Fruit fly (Drosophila melanogaster) whole organism, embryonic: ENCODE results near the gene Sec22.

Experiments used
- Awh ChIP-seq: fragments of 200-800 bp; sonication (Bioruptor generic); IDR thresholded peaks from 2 replicates; pipeline ENCODE4, ENCODE4 v1.3.6; 2022; ENCODE audit warnings: missing biosample characterization, missing genetic modification characterization
- CG10431 ChIP-seq: fragments of 200-800 bp; sonication (Bioruptor generic); optimal IDR thresholded peaks from 3 replicates; lab custom pipeline; 2018; ENCODE audit warnings: missing biosample characterization, mild to moderate bottlenecking, missing genetic modification characterization
- CG10654 ChIP-seq: fragments of 200-800 bp; sonication (Bioruptor generic); optimal IDR thresholded peaks from 2 replicates; lab custom pipeline; 2016; ENCODE audit warnings: missing biosample characterization, missing genetic modification characterization
- CG10979 ChIP-seq: fragments of 200-800 bp; sonication (Bioruptor generic); optimal IDR thresholded peaks from 2 replicates; lab custom pipeline; 2018; ENCODE audit warnings: missing biosample characterization, mild to moderate bottlenecking, missing genetic modification characterization, moderate library complexity
- CG11695 ChIP-seq: fragments of 200-800 bp; sonication (Bioruptor generic); IDR thresholded peaks from 3 replicates; pipeline ENCODE4 v1.3.6; 2022; ENCODE audit warnings: missing biosample characterization, missing genetic modification characterization
- CG12659 ChIP-seq: fragments of 200-800 bp; sonication (Bioruptor generic); optimal IDR thresholded peaks from 3 replicates; lab custom pipeline; 2017; ENCODE audit warnings: mild to moderate bottlenecking, missing biosample characterization, missing genetic modification reagents, missing genetic modification characterization
- CG14710 ChIP-seq: fragments of 200-800 bp; sonication (Bioruptor generic); optimal IDR thresholded peaks from 3 replicates; lab custom pipeline; 2019; ENCODE audit warnings: missing biosample characterization, mild to moderate bottlenecking, missing genetic modification characterization, moderate library complexity
- CG15514 ChIP-seq: fragments of 200-800 bp; sonication (Bioruptor generic); optimal IDR thresholded peaks from 3 replicates; lab custom pipeline; 2017; ENCODE audit warnings: missing biosample characterization, missing genetic modification characterization, mild to moderate bottlenecking, moderate library complexity, missing genetic modification reagents
- CG1603 ChIP-seq: fragments of 200-800 bp; sonication (Bioruptor generic); optimal IDR thresholded peaks from 2 replicates; lab custom pipeline; 2019; ENCODE audit warnings: missing biosample characterization, mild to moderate bottlenecking, missing genetic modification characterization, moderate library complexity
- CG16813 ChIP-seq: fragments of 200-800 bp; sonication (Bioruptor generic); IDR thresholded peaks from 3 replicates; pipeline ENCODE4 v1.3.6; 2022; ENCODE audit warnings: missing biosample characterization, missing genetic modification characterization; ENCODE audit not compliant: partially characterized antibody
- CG30431 ChIP-seq: fragments of 200-800 bp; sonication (Bioruptor generic); optimal IDR thresholded peaks from 2 replicates; lab custom pipeline; 2017; ENCODE audit warnings: missing biosample characterization, missing genetic modification characterization
- CG32532 ChIP-seq: fragments of 200-800 bp; sonication (Bioruptor generic); IDR thresholded peaks from 2 replicates; pipeline ENCODE4 v1.3.6; 2022; ENCODE audit warnings: missing biosample characterization, missing genetic modification characterization
- CG3407 ChIP-seq: fragments of 200-800 bp; sonication (Bioruptor generic); optimal IDR thresholded peaks from 2 replicates; lab custom pipeline; 2018; ENCODE audit warnings: missing biosample characterization, mild to moderate bottlenecking, missing genetic modification characterization
- CG34376 ChIP-seq: fragments of 200-800 bp; sonication (Bioruptor generic); optimal IDR thresholded peaks from 2 replicates; lab custom pipeline; 2018; ENCODE audit warnings: missing biosample characterization, mild to moderate bottlenecking, missing genetic modification characterization
- CG34422 ChIP-seq: fragments of 200-800 bp; sonication (Bioruptor generic); IDR thresholded peaks from 3 replicates; pipeline ENCODE4 v1.3.6; 2022; ENCODE audit warnings: missing biosample characterization, missing genetic modification characterization
- CG4404 ChIP-seq: fragments of 200-800 bp; sonication (Bioruptor generic); IDR thresholded peaks from 2 replicates; pipeline ENCODE4 v1.3.6; 2022; ENCODE audit warnings: missing biosample characterization, missing genetic modification characterization
- CG9932 ChIP-seq: fragments of 200-800 bp; sonication (Bioruptor generic); IDR thresholded peaks from 2 replicates; pipeline ENCODE4 v1.3.6; 2022; ENCODE audit warnings: missing biosample characterization, missing genetic modification characterization
- Ets97D ChIP-seq: fragments of 200-800 bp; sonication (Bioruptor generic); optimal IDR thresholded peaks from 3 replicates; lab custom pipeline; 2016; ENCODE audit warnings: missing biosample characterization, missing genetic modification characterization
- Fer1 ChIP-seq: fragments of 200-800 bp; sonication (Bioruptor generic); optimal IDR thresholded peaks from 2 replicates; lab custom pipeline; 2017; ENCODE audit warnings: missing biosample characterization, mild to moderate bottlenecking, missing genetic modification characterization
- Hand ChIP-seq: fragments of 200-800 bp; sonication (Bioruptor generic); optimal IDR thresholded peaks from 2 replicates; lab custom pipeline; 2017; ENCODE audit warnings: mild to moderate bottlenecking, missing biosample characterization, missing genetic modification reagents, missing genetic modification characterization
- Opbp ChIP-seq: fragments of 200-800 bp; sonication (Bioruptor generic); IDR thresholded peaks from 3 replicates; pipeline ENCODE4 v1.3.6; 2022; ENCODE audit warnings: missing biosample characterization, missing genetic modification characterization; ENCODE audit not compliant: partially characterized antibody
- Pdp1 ChIP-seq, 2 experiments: fragments of 200-800 bp; sonication (Bioruptor generic); optimal IDR thresholded peaks; 3 replicates each; lab custom pipeline; 2016; ENCODE audit warnings: missing biosample characterization in 2 of 2, missing genetic modification characterization in 2 of 2, mild to moderate bottlenecking in 1 of 2, moderate library complexity in 1 of 2
- Ptx1 ChIP-seq: fragments of 200-800 bp; sonication (Bioruptor generic); IDR thresholded peaks from 2 replicates; pipeline ENCODE4 v1.3.6; 2022; ENCODE audit warnings: missing biosample characterization, missing genetic modification characterization
- Side ChIP-seq: fragments of 200-800 bp; sonication (Bioruptor generic); optimal IDR thresholded peaks from 2 replicates; lab custom pipeline; 2016; ENCODE audit warnings: missing biosample characterization, missing genetic modification characterization
- Sin3A ChIP-seq: fragments of >200 bp; optimal IDR thresholded peaks from 2 replicates; lab custom pipeline; 2018
- TFAM ChIP-seq: fragments of 200-800 bp; sonication (Bioruptor generic); optimal IDR thresholded peaks from 2 replicates; lab custom pipeline; 2017; ENCODE audit warnings: missing biosample characterization, missing genetic modification characterization, inconsistent platforms
- Tbp ChIP-seq: fragments of >200 bp; optimal IDR thresholded peaks from 2 replicates; lab custom pipeline; 2018; ENCODE audit warnings: missing biosample characterization, missing genetic modification characterization
- Xrp1 ChIP-seq: fragments of 200-800 bp; sonication (Bioruptor generic); IDR thresholded peaks from 2 replicates; pipeline ENCODE4 v1.3.6; 2022; ENCODE audit warnings: missing biosample characterization, missing genetic modification characterization
- YL-1 ChIP-seq: fragments of 200-800 bp; sonication (Bioruptor generic); optimal IDR thresholded peaks from 3 replicates; lab custom pipeline; 2017; ENCODE audit warnings: missing biosample characterization, mild to moderate bottlenecking, missing genetic modification characterization
- az2 ChIP-seq: fragments of 200-800 bp; sonication (Bioruptor generic); optimal IDR thresholded peaks from 3 replicates; lab custom pipeline; 2016; ENCODE audit warnings: missing biosample characterization, missing genetic modification characterization
- bbx ChIP-seq: fragments of 200-800 bp; sonication (Bioruptor generic); IDR thresholded peaks from 2 replicates; pipeline ENCODE4 v1.3.6; 2022; ENCODE audit warnings: missing biosample characterization, missing genetic modification characterization; ENCODE audit not compliant: partially characterized antibody
- cad ChIP-seq: fragments of >200 bp; optimal IDR thresholded peaks from 2 replicates; lab custom pipeline; 2017; ENCODE audit warnings: missing biosample characterization, missing genetic modification characterization
- cato ChIP-seq: fragments of 200-800 bp; sonication (Bioruptor generic); optimal IDR thresholded peaks from 2 replicates; lab custom pipeline; 2016; ENCODE audit warnings: missing biosample characterization, missing genetic modification characterization, borderline replicate concordance
- cwo ChIP-seq: fragments of 200-800 bp; sonication (Bioruptor generic); optimal IDR thresholded peaks from 3 replicates; lab custom pipeline; 2017; ENCODE audit warnings: missing biosample characterization, missing genetic modification characterization, mild to moderate bottlenecking, moderate library complexity, missing genetic modification reagents
- dimm ChIP-seq: fragments of 200-800 bp; sonication (Bioruptor generic); IDR thresholded peaks from 2 replicates; pipeline ENCODE4 v1.3.6; 2022; ENCODE audit warnings: missing biosample characterization, missing genetic modification characterization
- esg ChIP-seq: fragments of 200-800 bp; sonication (Bioruptor generic); conservative IDR thresholded peaks from 2 replicates; pipeline ENCODE4 v1.3.6; 2022; ENCODE audit warnings: missing biosample characterization, missing genetic modification characterization
- grau ChIP-seq: fragments of 200-800 bp; optimal IDR thresholded peaks from 3 replicates; lab custom pipeline; 2019; ENCODE audit warnings: missing biosample characterization, mild to moderate bottlenecking, missing genetic modification characterization, moderate library complexity
- ham ChIP-seq: fragments of 200-800 bp; sonication (Bioruptor generic); IDR thresholded peaks from 2 replicates; pipeline ENCODE4 v1.3.6; 2022; ENCODE audit warnings: missing biosample characterization, missing genetic modification characterization
- hkb ChIP-seq, 2 experiments: fragments of 200-800 bp in 1 of 2; fragments of >200 bp in 1 of 2; sonication (Bioruptor generic) in 1 of 2; IDR thresholded peaks in 1 of 2; optimal IDR thresholded peaks in 1 of 2; 2 replicates each; pipeline versions ENCODE4 v1.3.6 to Lab custom; 2017 to 2022; ENCODE audit warnings: missing biosample characterization in 1 of 2, missing genetic modification characterization in 1 of 2
- kah ChIP-seq: fragments of 200-800 bp; sonication (Bioruptor generic); optimal IDR thresholded peaks from 2 replicates; lab custom pipeline; 2018; ENCODE audit warnings: missing biosample characterization, mild to moderate bottlenecking, missing genetic modification characterization
- lola ChIP-seq, 3 experiments: fragments of >200 bp in 2 of 3; fragments of 200-800 bp in 1 of 3; sonication (Bioruptor generic) in 1 of 3; optimal IDR thresholded peaks; 2 replicates each; lab custom pipeline; 2017 to 2019; ENCODE audit warnings: missing biosample characterization in 3 of 3, missing genetic modification characterization in 3 of 3, mild to moderate bottlenecking in 1 of 3, moderate library complexity in 1 of 3
- mirr ChIP-seq: fragments of 200-800 bp; sonication (Bioruptor generic); optimal IDR thresholded peaks from 3 replicates; lab custom pipeline; 2018; ENCODE audit warnings: missing biosample characterization, mild to moderate bottlenecking, missing genetic modification characterization
- nau ChIP-seq: fragments of 200-800 bp; sonication (Bioruptor generic); optimal IDR thresholded peaks from 3 replicates; lab custom pipeline; 2017; ENCODE audit warnings: missing biosample characterization, mild to moderate bottlenecking, missing genetic modification characterization, missing genetic modification reagents
- peb ChIP-seq: fragments of 200-800 bp; sonication (Bioruptor generic); IDR thresholded peaks from 2 replicates; pipeline ENCODE4 v1.3.6; 2022; ENCODE audit warnings: missing biosample characterization, missing genetic modification characterization
- sd ChIP-seq: fragments of 200-800 bp; sonication (Bioruptor generic); optimal IDR thresholded peaks from 3 replicates; lab custom pipeline; 2018; ENCODE audit warnings: missing biosample characterization, mild to moderate bottlenecking, missing genetic modification characterization, moderate library complexity
- sisA ChIP-seq: fragments of 200-800 bp; sonication (Bioruptor generic); IDR thresholded peaks from 2 replicates; pipeline ENCODE4 v1.3.6; 2022; ENCODE audit warnings: missing biosample characterization, missing genetic modification characterization
- sob ChIP-seq: fragments of 200-800 bp; sonication (Bioruptor generic); IDR thresholded peaks from 2 replicates; pipeline ENCODE4 v1.3.6; 2022; ENCODE audit warnings: missing biosample characterization, missing genetic modification characterization
- tx ChIP-seq: fragments of 200-800 bp; sonication (Bioruptor generic); optimal IDR thresholded peaks from 2 replicates; lab custom pipeline; 2016; ENCODE audit warnings: missing biosample characterization, missing genetic modification characterization
- usp ChIP-seq: fragments of >200 bp; optimal IDR thresholded peaks from 2 replicates; lab custom pipeline; 2017; ENCODE audit warnings: missing biosample characterization, missing genetic modification characterization
- vvl ChIP-seq: fragments of 200-800 bp; sonication (Bioruptor generic); IDR thresholded peaks from 2 replicates; pipeline ENCODE4 v1.3.6; 2022; ENCODE audit warnings: missing biosample characterization, missing genetic modification characterization

The Sec22 gene

dm6 chrX:796397-796989, 9.4 kb upstream of the Sec22 start (continued):
- peak; percentile 32 for TF ChIP-seq Side (GFP tag; lab: Kevin White, UChicago)
- no peak for TF ChIP-seq Ets97D (GFP tag; lab: Kevin White, UChicago)
- TF ChIP-seq ham (GFP tag; lab: Robert Waterston, UW) = no peak
- no peak for TF ChIP-seq Sin3A
- TF ChIP-seq esg (GFP tag; lab: Robert Waterston, UW) = no peak
- peak; percentile 46 for TF ChIP-seq vvl (GFP tag; lab: Robert Waterston, UW)
- TF ChIP-seq Xrp1 (GFP tag; lab: Robert Waterston, UW) = peak; percentile 52; the same call in 1 of the 2 replicates
- TF ChIP-seq Ptx1 (GFP tag; lab: Robert Waterston, UW) = no peak
- TF ChIP-seq bbx = peak; percentile 98
- peak; percentile 11 for TF ChIP-seq CG1603 (tag; lab: Kevin White, UChicago)
- TF ChIP-seq CG16813 (GFP tag; lab: Robert Waterston, UW) = peak; percentile 94
- no peak for TF ChIP-seq CG30431 (GFP tag; lab: Kevin White, UChicago)
- TF ChIP-seq grau (tag; lab: Kevin White, UChicago) = peak; percentile 22
- TF ChIP-seq CG10979 = peak; percentile 6
- peak; percentile 9 for TF ChIP-seq cwo (GFP tag; lab: Kevin White, UChicago)
- no peak for TF ChIP-seq sob (GFP tag; lab: Robert Waterston, UW)
- peak; percentile 94 for TF ChIP-seq Opbp (GFP tag; lab: Robert Waterston, UW)
- TF ChIP-seq CG10431 (GFP tag; lab: Kevin White, UChicago) = peak; percentile 6
- peak; percentile 60 for TF ChIP-seq CG14710 (tag; lab: Kevin White, UChicago)
- peak; percentile 18 for TF ChIP-seq CG15514 (GFP tag; lab: Kevin White, UChicago)
- no peak for TF ChIP-seq cato (GFP tag; lab: Kevin White, UChicago)
- no peak for TF ChIP-seq usp (GFP tag; lab: Kevin White, UChicago)
- no peak for TF ChIP-seq Tbp
- TF ChIP-seq peb = no peak
- no peak for TF ChIP-seq CG10654
- TF ChIP-seq CG34376 (GFP tag; lab: Kevin White, UChicago) = peak; percentile 31
- peak; percentile 5 for TF ChIP-seq Fer1 (GFP tag; lab: Kevin White, UChicago)
- no peak for TF ChIP-seq Hand (GFP tag; lab: Kevin White, UChicago)
- no peak for TF ChIP-seq tx (GFP tag; lab: Kevin White, UChicago)
- no peak for TF ChIP-seq az2
- TF ChIP-seq hkb (optimal IDR thresholded peaks at IDR 0.05; lab: Kevin White, UChicago) = no peak
- no peak for TF ChIP-seq hkb (GFP tag; IDR thresholded peaks at IDR 0.05; lab: Robert Waterston, UW)
- no peak for TF ChIP-seq CG4404 (GFP tag; lab: Robert Waterston, UW)
- no peak for TF ChIP-seq TFAM (GFP tag; lab: Kevin White, UChicago)
- peak in 1 of 2 experiments; percentile 90 for TF ChIP-seq Pdp1 (GFP tag; optimal IDR thresholded peaks at IDR 0.05; lab: Kevin White, UChicago)
- peak; percentile 43; the same call in 1 of the 2 replicates for TF ChIP-seq CG32532 (GFP tag; lab: Robert Waterston, UW)
- no peak for TF ChIP-seq sisA
- TF ChIP-seq CG11695 (GFP tag; lab: Robert Waterston, UW) = no peak
- no peak for TF ChIP-seq CG3407 (GFP tag; lab: Kevin White, UChicago)
- TF ChIP-seq kah = peak; percentile 33
- no peak for TF ChIP-seq dimm (GFP tag; lab: Robert Waterston, UW)
- peak; percentile 48; the same call in 1 of the 2 replicates for TF ChIP-seq CG9932 (GFP tag; lab: Robert Waterston, UW)
- TF ChIP-seq CG34422 (GFP tag; lab: Robert Waterston, UW) = no peak
- TF ChIP-seq sd (tag; lab: Kevin White, UChicago) = peak; percentile 75
- no peak for TF ChIP-seq Awh (GFP tag; lab: Robert Waterston, UW)
- peak; percentile 30 for TF ChIP-seq mirr (GFP tag; lab: Kevin White, UChicago)
- no peak for TF ChIP-seq CG12659 (GFP tag; lab: Kevin White, UChicago)
- TF ChIP-seq lola (GFP tag; optimal IDR thresholded peaks at IDR 0.05; lab: Kevin White, UChicago) = no peak
- no peak for TF ChIP-seq nau (GFP tag; lab: Kevin White, UChicago)
- TF ChIP-seq YL-1 = no peak
- TF ChIP-seq cad = no peak
